Worm (Caenorhabditis elegans) whole organism, late embryonic: ENCODE results near the gene aass-1.

ENCODE experiments used
- C08G9.2 ChIP-seq: sonication (generic microtip); optimal IDR thresholded peaks from 2 replicates; lab custom pipeline; 2016; ENCODE audit warnings: mild to moderate bottlenecking, missing genetic modification characterization, moderate library complexity, missing compliant biosample characterization
- K09A11.1 ChIP-seq: sonication (generic microtip); optimal IDR thresholded peaks from 2 replicates; lab custom pipeline; 2017; ENCODE audit warnings: antibody characterized with exemption, mild to moderate bottlenecking, missing genetic modification characterization, missing compliant biosample characterization; ENCODE audit not compliant: insufficient read depth
- T23F11.4 ChIP-seq: fragments of 200-800 bp; sonication (Bioruptor generic); optimal IDR thresholded peaks from 2 replicates; lab custom pipeline; 2018; ENCODE audit warnings: mild to moderate bottlenecking, missing genetic modification characterization, missing compliant biosample characterization
- ceh-14 ChIP-seq: sonication (generic microtip); optimal IDR thresholded peaks from 2 replicates; lab custom pipeline; 2016; ENCODE audit warnings: missing genotype, missing genetic modification characterization, missing compliant biosample characterization
- ceh-18 ChIP-seq: sonication (generic microtip); optimal IDR thresholded peaks from 2 replicates; lab custom pipeline; 2016; ENCODE audit warnings: missing genetic modification characterization, missing compliant biosample characterization
- ceh-19 ChIP-seq: fragments of 200-800 bp; sonication (Bioruptor generic); optimal IDR thresholded peaks from 2 replicates; lab custom pipeline; 2018; ENCODE audit warnings: mild to moderate bottlenecking, missing genetic modification characterization, missing compliant biosample characterization
- ceh-24 ChIP-seq: sonication (generic microtip); optimal IDR thresholded peaks from 2 replicates; lab custom pipeline; 2016; ENCODE audit warnings: mild to moderate bottlenecking, missing genetic modification characterization, missing compliant biosample characterization
- ceh-30 ChIP-seq: fragments of 150-350 bp; optimal IDR thresholded peaks from 2 replicates; lab custom pipeline; 2014; ENCODE audit warnings: missing biosample characterization, missing genetic modification characterization
- ceh-31 ChIP-seq: sonication (generic microtip); optimal IDR thresholded peaks from 2 replicates; lab custom pipeline; 2016; ENCODE audit warnings: missing genetic modification characterization, missing compliant biosample characterization
- ceh-34 ChIP-seq: sonication (generic microtip); optimal IDR thresholded peaks from 2 replicates; lab custom pipeline; 2016; ENCODE audit warnings: mild to moderate bottlenecking, missing genetic modification characterization, missing compliant biosample characterization
- ceh-45 ChIP-seq: fragments of 200-800 bp; sonication (Bioruptor generic); IDR thresholded peaks from 2 replicates; pipeline ENCODE4 v1.3.6; 2022; ENCODE audit warnings: missing genetic modification reagents, missing genetic modification characterization, missing compliant biosample characterization
- che-1 ChIP-seq: sonication (generic microtip); optimal IDR thresholded peaks from 2 replicates; lab custom pipeline; 2016; ENCODE audit warnings: mild to moderate bottlenecking, missing genetic modification characterization, missing compliant biosample characterization
- dve-1 ChIP-seq: sonication (generic microtip); optimal IDR thresholded peaks from 2 replicates; lab custom pipeline; 2017; ENCODE audit warnings: antibody characterized with exemption, mild to moderate bottlenecking, missing genetic modification characterization, missing compliant biosample characterization
- elt-2 ChIP-seq: sonication (generic microtip); optimal IDR thresholded peaks from 2 replicates; lab custom pipeline; 2016; ENCODE audit warnings: missing genetic modification reagents, missing genetic modification characterization, missing compliant biosample characterization
- elt-4 ChIP-seq: sonication (generic microtip); optimal IDR thresholded peaks from 2 replicates; lab custom pipeline; 2016; ENCODE audit warnings: missing genetic modification characterization, missing compliant biosample characterization
- ets-4 ChIP-seq: sonication (generic microtip); optimal IDR thresholded peaks from 2 replicates; lab custom pipeline; 2016; ENCODE audit warnings: missing genetic modification characterization, missing compliant biosample characterization
- fkh-6 ChIP-seq: sonication (generic microtip); optimal IDR thresholded peaks from 2 replicates; lab custom pipeline; 2016; ENCODE audit warnings: missing genetic modification characterization, missing compliant biosample characterization
- gmeb-2 ChIP-seq: sonication (generic microtip); optimal IDR thresholded peaks from 2 replicates; lab custom pipeline; 2016; ENCODE audit warnings: missing genetic modification characterization, inconsistent platforms, missing compliant biosample characterization
- hlh-13 ChIP-seq: fragments of 200-800 bp; sonication (Bioruptor generic); optimal IDR thresholded peaks from 2 replicates; lab custom pipeline; 2018; ENCODE audit warnings: mild to moderate bottlenecking, missing genetic modification characterization, missing compliant biosample characterization
- hlh-30 ChIP-seq: sonication (generic microtip); optimal IDR thresholded peaks from 2 replicates; lab custom pipeline; 2017; ENCODE audit warnings: antibody characterized with exemption, missing genetic modification characterization, missing compliant biosample characterization; ENCODE audit not compliant: insufficient read depth
- hlh-6 ChIP-seq: sonication (generic microtip); optimal IDR thresholded peaks from 2 replicates; lab custom pipeline; 2016; ENCODE audit warnings: missing genotype, missing genetic modification characterization, missing compliant biosample characterization
- lim-6 ChIP-seq: sonication (generic microtip); optimal IDR thresholded peaks from 2 replicates; lab custom pipeline; 2016; ENCODE audit warnings: missing genetic modification characterization, missing compliant biosample characterization
- mec-3 ChIP-seq: sonication (generic microtip); optimal IDR thresholded peaks from 2 replicates; lab custom pipeline; 2016; ENCODE audit warnings: borderline replicate concordance, missing genetic modification characterization, missing compliant biosample characterization
- nfya-1 ChIP-seq: sonication (generic microtip); optimal IDR thresholded peaks from 2 replicates; lab custom pipeline; 2017; ENCODE audit warnings: missing genetic modification characterization, mild to moderate bottlenecking, missing compliant biosample characterization, antibody characterized with exemption, moderate library complexity
- nhr-232 ChIP-seq: sonication (generic microtip); optimal IDR thresholded peaks from 2 replicates; lab custom pipeline; 2016; ENCODE audit warnings: missing genetic modification characterization, missing compliant biosample characterization
- odd-2 ChIP-seq: sonication (generic microtip); optimal IDR thresholded peaks from 2 replicates; lab custom pipeline; 2017; ENCODE audit warnings: antibody characterized with exemption, mild to moderate bottlenecking, missing genetic modification characterization, missing compliant biosample characterization
- pag-3 ChIP-seq: sonication (generic microtip); optimal IDR thresholded peaks from 2 replicates; lab custom pipeline; 2016; ENCODE audit warnings: missing compliant biosample characterization, missing genetic modification characterization, borderline replicate concordance
- pat-9 ChIP-seq: fragments of 200-800 bp; sonication (Bioruptor generic); optimal IDR thresholded peaks from 2 replicates; lab custom pipeline; 2018; ENCODE audit warnings: mild to moderate bottlenecking, missing genetic modification characterization, moderate library complexity, missing compliant biosample characterization
- pax-1 ChIP-seq: fragments of 150-350 bp; optimal IDR thresholded peaks from 2 replicates; lab custom pipeline; 2014; ENCODE audit warnings: missing biosample characterization, missing genetic modification characterization
- pha-2 ChIP-seq: sonication (generic microtip); optimal IDR thresholded peaks from 2 replicates; lab custom pipeline; 2017; ENCODE audit warnings: mild to moderate bottlenecking, missing genetic modification characterization, missing compliant biosample characterization
- pha-4 ChIP-seq: fragments of 150-350 bp; optimal IDR thresholded peaks from 2 replicates; lab custom pipeline; 2018; ENCODE audit warnings: missing biosample characterization, missing genetic modification reagents, missing genetic modification characterization
- pqm-1 ChIP-seq: sonication (generic microtip); optimal IDR thresholded peaks from 2 replicates; lab custom pipeline; 2016; ENCODE audit warnings: missing genetic modification characterization, missing compliant biosample characterization
- pros-1 ChIP-seq: fragments of 150-350 bp; optimal IDR thresholded peaks from 2 replicates; lab custom pipeline; 2014; ENCODE audit warnings: missing biosample characterization, missing genetic modification reagents, missing genetic modification characterization
- rnt-1 ChIP-seq: sonication (generic microtip); optimal IDR thresholded peaks from 2 replicates; lab custom pipeline; 2016; ENCODE audit warnings: missing genetic modification characterization, missing compliant biosample characterization
- sdc-2 ChIP-seq: sonication (generic microtip); optimal IDR thresholded peaks from 2 replicates; lab custom pipeline; 2016; ENCODE audit warnings: missing genotype, missing genetic modification characterization, missing compliant biosample characterization
- sox-2 ChIP-seq: fragments of 200-800 bp; sonication (Bioruptor generic); IDR thresholded peaks from 2 replicates; pipeline ENCODE4 v1.3.6; 2022; ENCODE audit warnings: missing genetic modification reagents, missing genetic modification characterization, missing compliant biosample characterization
- sox-4 ChIP-seq: sonication (generic microtip); optimal IDR thresholded peaks from 2 replicates; lab custom pipeline; 2017; ENCODE audit warnings: mild to moderate bottlenecking, missing genetic modification characterization, inconsistent platforms, missing compliant biosample characterization
- syd-9 ChIP-seq: sonication (generic microtip); optimal IDR thresholded peaks from 2 replicates; lab custom pipeline; 2016; ENCODE audit warnings: mild to moderate bottlenecking, missing genetic modification characterization, moderate library complexity, missing compliant biosample characterization
- tbx-2 ChIP-seq: sonication (generic microtip); optimal IDR thresholded peaks from 2 replicates; lab custom pipeline; 2016; ENCODE audit warnings: missing genetic modification characterization, missing compliant biosample characterization
- unc-3 ChIP-seq, 2 experiments: fragments of 200-800 bp in 1 of 2; sonication (Bioruptor generic) in 1 of 2; sonication (generic microtip) in 1 of 2; conservative IDR thresholded peaks in 1 of 2; optimal IDR thresholded peaks in 1 of 2; 2 replicates each; pipeline versions ENCODE4 v1.3.6 to Lab custom; 2016 to 2022; ENCODE audit warnings: missing compliant biosample characterization in 2 of 2, missing genetic modification characterization in 2 of 2, missing genetic modification reagents in 1 of 2
- unc-42 ChIP-seq: sonication (generic microtip); optimal IDR thresholded peaks from 2 replicates; lab custom pipeline; 2016; ENCODE audit warnings: missing genotype, missing genetic modification characterization, missing compliant biosample characterization
- unc-55 ChIP-seq: sonication (generic microtip); optimal IDR thresholded peaks from 2 replicates; lab custom pipeline; 2017; ENCODE audit warnings: missing biosample characterization, missing genetic modification reagents, missing genetic modification characterization
- unc-86 ChIP-seq: sonication (generic microtip); optimal IDR thresholded peaks from 2 replicates; lab custom pipeline; 2016; ENCODE audit warnings: missing genetic modification characterization, missing compliant biosample characterization
- zip-5 ChIP-seq: sonication (generic microtip); optimal IDR thresholded peaks from 2 replicates; lab custom pipeline; 2016; ENCODE audit warnings: missing genetic modification characterization, missing compliant biosample characterization
- ztf-16 ChIP-seq: sonication (generic microtip); optimal IDR thresholded peaks from 2 replicates; lab custom pipeline; 2017; ENCODE audit warnings: missing genetic modification characterization, missing compliant biosample characterization

Gene aass-1

DNA sequence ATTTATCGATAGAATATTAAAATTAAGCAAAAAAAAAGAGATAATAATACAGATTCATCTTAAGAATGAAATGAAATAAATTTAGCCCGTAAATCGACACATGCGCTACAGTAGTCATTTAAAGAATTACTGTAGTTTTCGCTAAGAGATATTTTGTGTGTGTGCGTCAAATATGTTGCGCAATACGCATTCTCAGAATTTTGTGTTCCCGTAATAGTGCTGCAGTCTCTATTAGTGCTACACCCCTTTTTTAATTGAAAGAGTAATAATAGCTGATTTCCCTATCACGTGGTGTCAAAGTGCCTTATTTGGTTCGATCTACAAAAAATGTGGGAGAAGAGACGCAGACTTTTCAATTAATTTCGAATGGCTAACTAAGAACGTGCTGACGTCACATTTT, 665 bp upstream of the aass-1 start:
- no peak for TF ChIP-seq ceh-14 (tag; lab: Kevin White, UChicago)
- no peak for TF ChIP-seq unc-86
- TF ChIP-seq ceh-24 (tag; lab: Kevin White, UChicago), result no peak
- TF ChIP-seq unc-42, result no peak
- TF ChIP-seq ztf-16 (tag; lab: Kevin White, UChicago), result no peak
- no peak for TF ChIP-seq syd-9
- no peak for TF ChIP-seq pat-9 (tag; lab: Kevin White, UChicago)
- TF ChIP-seq sox-4 (tag; lab: Kevin White, UChicago), result no peak
- TF ChIP-seq ceh-30, result no peak
- no peak for TF ChIP-seq fkh-6 (tag; lab: Kevin White, UChicago)
- no peak for TF ChIP-seq hlh-13 (GFP tag; lab: Kevin White, UChicago)
- no peak for TF ChIP-seq gmeb-2 (tag; lab: Kevin White, UChicago)
- no peak for TF ChIP-seq elt-2
- TF ChIP-seq mec-3 (tag; lab: Kevin White, UChicago), result no peak
- TF ChIP-seq ets-4 (tag; lab: Kevin White, UChicago), result no peak
- no peak for TF ChIP-seq ceh-45 (GFP tag; lab: Robert Waterston, UW)
- no peak for TF ChIP-seq ceh-19 (GFP tag; lab: Kevin White, UChicago)
- no peak for TF ChIP-seq K09A11.1 (tag; lab: Kevin White, UChicago)
- TF ChIP-seq sdc-2 (tag; lab: Kevin White, UChicago), result no peak
- TF ChIP-seq elt-4 (tag; lab: Kevin White, UChicago), result no peak

ce11 chrIV:247494-247893, 2.6 kb downstream of the aass-1 start:
- TF ChIP-seq ceh-30 (no peak), hlh-30 (tag; lab: Kevin White, UChicago) (peak; percentile 14)

DNA sequence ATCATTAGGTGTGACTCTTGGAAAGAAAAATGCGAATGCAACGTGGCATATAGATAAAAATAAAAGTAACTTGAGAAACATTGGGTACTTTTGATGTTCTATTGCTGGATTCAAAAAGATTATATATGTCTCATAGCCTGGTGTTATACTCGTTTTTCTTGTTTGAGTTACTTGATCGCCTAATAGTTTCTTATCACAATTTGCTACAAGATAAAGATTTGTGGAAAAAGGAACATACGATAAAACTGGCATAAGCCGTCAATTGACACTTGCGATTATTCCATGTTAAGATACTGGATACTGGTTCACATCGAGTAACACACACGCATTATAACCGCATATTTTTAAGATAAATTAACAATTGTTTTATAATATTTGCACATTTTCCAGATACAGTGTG, 7.5 kb downstream of the aass-1 start, which contains the start of gene grl-19:
Gene grl-19, minus strand, starts transcription at position 101 of the 400 bp plus-strand sequence.
- no peak for TF ChIP-seq C08G9.2 (tag; lab: Kevin White, UChicago)
- no peak for TF ChIP-seq nhr-232 (tag; lab: Kevin White, UChicago)
- no peak for TF ChIP-seq zip-5 (tag; lab: Kevin White, UChicago)
- TF ChIP-seq nfya-1 (tag; lab: Kevin White, UChicago), result no peak
- TF ChIP-seq elt-2, result no peak
- TF ChIP-seq unc-3 (GFP tag; conservative IDR thresholded peaks at IDR 0.05; lab: Robert Waterston, UW), result no peak
- no peak for TF ChIP-seq unc-3 (tag; optimal IDR thresholded peaks at IDR 0.05; lab: Kevin White, UChicago)
- TF ChIP-seq odd-2 (tag; lab: Kevin White, UChicago), result no peak

ce11 chrIV:255379-255857, 10.5 kb downstream of the aass-1 start, which contains the start of gene rcat-1:
Gene rcat-1, minus strand, starts transcription at chrIV:255429.
- TF ChIP-seq dve-1, result peak; percentile 77
- TF ChIP-seq pag-3, result no peak
- TF ChIP-seq syd-9, result no peak
- TF ChIP-seq sox-2 (GFP tag; lab: Robert Waterston, UW), result no peak
- no peak for TF ChIP-seq pha-2 (tag; lab: Kevin White, UChicago)
- TF ChIP-seq tbx-2, result peak; percentile 31
- no peak for TF ChIP-seq hlh-30 (tag; lab: Kevin White, UChicago)
- peak; percentile 32 for TF ChIP-seq ztf-16 (tag; lab: Kevin White, UChicago)
- TF ChIP-seq che-1 (tag; lab: Kevin White, UChicago), result no peak
- TF ChIP-seq rnt-1 (tag; lab: Kevin White, UChicago), result peak; percentile 7
- peak; percentile 54 for TF ChIP-seq ceh-31 (tag; lab: Kevin White, UChicago)
- no peak for TF ChIP-seq pros-1 (tag; lab: Kevin White, UChicago)
- TF ChIP-seq lim-6 (tag; lab: Kevin White, UChicago), result no peak
- peak; percentile 23 for TF ChIP-seq ceh-18 (tag; lab: Kevin White, UChicago)
- TF ChIP-seq pat-9 (tag; lab: Kevin White, UChicago), result no peak
- TF ChIP-seq unc-55 (GFP tag; lab: Kevin White, UChicago), result peak; percentile 71
- no peak for TF ChIP-seq C08G9.2 (tag; lab: Kevin White, UChicago)
- TF ChIP-seq pqm-1 (tag; lab: Kevin White, UChicago), result no peak
- peak; percentile 64 for TF ChIP-seq pax-1 (tag; lab: Kevin White, UChicago)
- TF ChIP-seq pha-4, result no peak
- no peak for TF ChIP-seq hlh-6 (tag; lab: Kevin White, UChicago)
- no peak for TF ChIP-seq T23F11.4 (GFP tag; lab: Kevin White, UChicago)
- TF ChIP-seq unc-42, result peak; percentile 67
- TF ChIP-seq fkh-6 (tag; lab: Kevin White, UChicago), result no peak
- no peak for TF ChIP-seq elt-4 (tag; lab: Kevin White, UChicago)
- peak; percentile 74 for TF ChIP-seq nfya-1 (tag; lab: Kevin White, UChicago)
- TF ChIP-seq ceh-34 (tag; lab: Kevin White, UChicago), result peak; percentile 48
- TF ChIP-seq elt-2, result peak; percentile 45
